Fruit fly (Drosophila melanogaster) whole organism, embryonic: ENCODE measurements around the gene CG2247.

Experiments used
- B-H2 ChIP-seq: fragments of 200-800 bp; sonication (Bioruptor generic); optimal IDR thresholded peaks from 2 replicates; lab custom pipeline; 2018; ENCODE audit warnings: missing biosample characterization, mild to moderate bottlenecking, missing genetic modification characterization
- CG10366 ChIP-seq: fragments of 200-800 bp; sonication (Bioruptor generic); IDR thresholded peaks from 2 replicates; pipeline ENCODE4 v1.3.6; 2022; ENCODE audit warnings: missing biosample characterization, missing genetic modification characterization
- CG11456 ChIP-seq: fragments of 200-800 bp; sonication (Bioruptor generic); IDR thresholded peaks from 3 replicates; pipeline ENCODE4 v1.3.6; 2022; ENCODE audit warnings: missing biosample characterization, missing genetic modification characterization
- CG12744 ChIP-seq: fragments of 200-800 bp; sonication (Bioruptor generic); optimal IDR thresholded peaks from 2 replicates; lab custom pipeline; 2016; ENCODE audit warnings: missing biosample characterization, missing genetic modification characterization
- CG15696 ChIP-seq: fragments of 200-800 bp; sonication (Bioruptor generic); optimal IDR thresholded peaks from 2 replicates; lab custom pipeline; 2019; ENCODE audit warnings: missing biosample characterization, mild to moderate bottlenecking, missing genetic modification characterization, moderate library complexity
- CG1603 ChIP-seq: fragments of 200-800 bp; sonication (Bioruptor generic); optimal IDR thresholded peaks from 2 replicates; lab custom pipeline; 2019; ENCODE audit warnings: missing biosample characterization, mild to moderate bottlenecking, missing genetic modification characterization, moderate library complexity
- CG17359 ChIP-seq: fragments of 200-800 bp; sonication (Bioruptor generic); optimal IDR thresholded peaks from 3 replicates; lab custom pipeline; 2018; ENCODE audit warnings: missing biosample characterization, mild to moderate bottlenecking, missing genetic modification characterization, moderate library complexity
- CG17385 ChIP-seq: fragments of 200-800 bp; sonication (Bioruptor generic); optimal IDR thresholded peaks from 3 replicates; lab custom pipeline; 2018; ENCODE audit warnings: missing biosample characterization, mild to moderate bottlenecking, missing genetic modification characterization
- CG17829 ChIP-seq: fragments of 200-800 bp; optimal IDR thresholded peaks from 2 replicates; lab custom pipeline; 2019; ENCODE audit warnings: missing biosample characterization, mild to moderate bottlenecking, missing genetic modification characterization, moderate library complexity
- CG2712 ChIP-seq: fragments of 200-800 bp; optimal IDR thresholded peaks from 3 replicates; lab custom pipeline; 2019; ENCODE audit warnings: missing biosample characterization, mild to moderate bottlenecking, missing genetic modification characterization, moderate library complexity
- CG30431 ChIP-seq: fragments of 200-800 bp; sonication (Bioruptor generic); optimal IDR thresholded peaks from 2 replicates; lab custom pipeline; 2017; ENCODE audit warnings: missing biosample characterization, missing genetic modification characterization
- CG3407 ChIP-seq: fragments of 200-800 bp; sonication (Bioruptor generic); optimal IDR thresholded peaks from 2 replicates; lab custom pipeline; 2018; ENCODE audit warnings: missing biosample characterization, mild to moderate bottlenecking, missing genetic modification characterization
- CG5953 ChIP-seq: fragments of 200-800 bp; sonication (Bioruptor generic); IDR thresholded peaks from 2 replicates; pipeline ENCODE4 v1.3.6; 2022; ENCODE audit warnings: missing biosample characterization, missing genetic modification characterization
- CG6654 ChIP-seq: fragments of 200-800 bp; sonication (Bioruptor generic); optimal IDR thresholded peaks from 2 replicates; lab custom pipeline; 2017; ENCODE audit warnings: missing biosample characterization, mild to moderate bottlenecking, missing genetic modification characterization
- CG7839 ChIP-seq: fragments of 200-800 bp; sonication (Bioruptor generic); optimal IDR thresholded peaks from 3 replicates; lab custom pipeline; 2018; ENCODE audit warnings: missing biosample characterization, mild to moderate bottlenecking, missing genetic modification characterization, moderate library complexity
- CG9215 ChIP-seq: fragments of 200-800 bp; sonication (Bioruptor generic); IDR thresholded peaks from 2 replicates; pipeline ENCODE4 v1.3.6; 2022; ENCODE audit warnings: missing biosample characterization, missing genetic modification characterization
- CG9876 ChIP-seq: fragments of 200-800 bp; sonication (Bioruptor generic); optimal IDR thresholded peaks from 2 replicates; lab custom pipeline; 2016; ENCODE audit warnings: missing biosample characterization, missing genetic modification characterization
- CG9932 ChIP-seq: fragments of 200-800 bp; sonication (Bioruptor generic); IDR thresholded peaks from 2 replicates; pipeline ENCODE4 v1.3.6; 2022; ENCODE audit warnings: missing biosample characterization, missing genetic modification characterization
- CkIIα-i1 ChIP-seq: fragments of 200-800 bp; sonication (Bioruptor generic); IDR thresholded peaks from 2 replicates; pipeline ENCODE4 v1.3.6; 2022; ENCODE audit warnings: missing biosample characterization, missing genetic modification characterization
- D ChIP-seq, 2 experiments: fragments of 200-800 bp in 1 of 2; fragments of >200 bp in 1 of 2; sonication (Bioruptor generic) in 1 of 2; optimal IDR thresholded peaks; 2 replicates in 1 of 2; 3 replicates in 1 of 2; lab custom pipeline; 2017; ENCODE audit warnings: mild to moderate bottlenecking in 1 of 2, missing biosample characterization in 1 of 2, missing genetic modification characterization in 1 of 2, missing genetic modification reagents in 1 of 2
- Dek ChIP-seq: fragments of 200-800 bp; sonication (Bioruptor generic); optimal IDR thresholded peaks from 3 replicates; lab custom pipeline; 2019; ENCODE audit warnings: missing biosample characterization, mild to moderate bottlenecking, missing genetic modification characterization, moderate library complexity
- Dref ChIP-seq: fragments of 200-800 bp; sonication (Bioruptor generic); IDR thresholded peaks from 2 replicates; pipeline ENCODE4 v1.3.6; 2022; ENCODE audit warnings: missing biosample characterization, missing genetic modification characterization
- Hmx ChIP-seq: fragments of 200-800 bp; sonication (Bioruptor generic); optimal IDR thresholded peaks from 2 replicates; lab custom pipeline; 2016; ENCODE audit warnings: missing biosample characterization, missing genetic modification characterization
- NC2α ChIP-seq: fragments of 200-800 bp; sonication (Bioruptor generic); optimal IDR thresholded peaks from 2 replicates; lab custom pipeline; 2016; ENCODE audit warnings: missing biosample characterization, missing genetic modification characterization
- NfI ChIP-seq: fragments of 200-800 bp; sonication (Bioruptor generic); optimal IDR thresholded peaks from 3 replicates; lab custom pipeline; 2018; ENCODE audit warnings: missing biosample characterization, mild to moderate bottlenecking, missing genetic modification characterization, moderate library complexity
- Scr ChIP-seq: fragments of 200-800 bp; sonication (Bioruptor generic); IDR thresholded peaks from 2 replicates; pipeline ENCODE4 v1.3.6; 2022; ENCODE audit warnings: missing biosample characterization, missing genetic modification characterization; ENCODE audit not compliant: partially characterized antibody
- Sry-β ChIP-seq: fragments of 200-800 bp; sonication (Bioruptor generic); optimal IDR thresholded peaks from 2 replicates; lab custom pipeline; 2018; ENCODE audit warnings: missing biosample characterization, mild to moderate bottlenecking, missing genetic modification characterization, moderate library complexity
- Trl ChIP-seq, 3 experiments: fragments of >200 bp in 2 of 3; fragments of 200-800 bp in 1 of 3; sonication (Bioruptor generic) in 1 of 3; optimal IDR thresholded peaks; 2 replicates in 1 of 3; 3 replicates in 2 of 3; lab custom pipeline; 2016 to 2017; ENCODE audit warnings: missing biosample characterization in 1 of 3, missing genetic modification characterization in 1 of 3
- al ChIP-seq: fragments of 200-800 bp; sonication (Bioruptor generic); IDR thresholded peaks from 2 replicates; pipeline ENCODE4 v1.3.6; 2022; ENCODE audit warnings: missing biosample characterization, missing genetic modification characterization
- amos ChIP-seq: fragments of 200-800 bp; sonication (Bioruptor generic); IDR thresholded peaks from 2 replicates; pipeline ENCODE4 v1.3.6; 2022; ENCODE audit warnings: missing biosample characterization, missing genetic modification characterization; ENCODE audit not compliant: partially characterized antibody
- cg ChIP-seq: fragments of 200-800 bp; sonication (Bioruptor generic); optimal IDR thresholded peaks from 3 replicates; lab custom pipeline; 2019; ENCODE audit warnings: missing biosample characterization, mild to moderate bottlenecking, missing genetic modification characterization, moderate library complexity
- dmrt99B ChIP-seq: fragments of 200-800 bp; sonication (Bioruptor generic); optimal IDR thresholded peaks from 2 replicates; lab custom pipeline; 2018; ENCODE audit warnings: missing biosample characterization, mild to moderate bottlenecking, missing genetic modification characterization, moderate library complexity
- dpn ChIP-seq, 2 experiments: fragments of 200-800 bp; sonication (Bioruptor generic); optimal IDR thresholded peaks; 3 replicates each; lab custom pipeline; 2016; ENCODE audit warnings: missing biosample characterization in 2 of 2, missing genetic modification characterization in 2 of 2
- en ChIP-seq: fragments of 200-800 bp; sonication (Bioruptor generic); optimal IDR thresholded peaks from 2 replicates; lab custom pipeline; 2016; ENCODE audit warnings: missing biosample characterization, missing genetic modification characterization
- ftz-f1 ChIP-seq: fragments of 200-800 bp; sonication (Bioruptor generic); optimal IDR thresholded peaks from 2 replicates; lab custom pipeline; 2016; ENCODE audit warnings: missing biosample characterization, missing genetic modification characterization
- fu2 ChIP-seq: fragments of 200-800 bp; sonication (Bioruptor generic); optimal IDR thresholded peaks from 2 replicates; lab custom pipeline; 2016; ENCODE audit warnings: missing biosample characterization, missing genetic modification characterization
- gt ChIP-seq: fragments of 200-800 bp; sonication (Bioruptor generic); IDR thresholded peaks from 2 replicates; pipeline ENCODE4 v1.3.6; 2022; ENCODE audit warnings: missing biosample characterization, missing genetic modification characterization
- ham ChIP-seq: fragments of 200-800 bp; sonication (Bioruptor generic); IDR thresholded peaks from 2 replicates; pipeline ENCODE4 v1.3.6; 2022; ENCODE audit warnings: missing biosample characterization, missing genetic modification characterization
- jigr1 ChIP-seq: fragments of 200-800 bp; sonication (Bioruptor generic); IDR thresholded peaks from 3 replicates; pipeline ENCODE4 v1.3.6; 2022; ENCODE audit warnings: missing biosample characterization, missing genetic modification characterization
- jing ChIP-seq: fragments of 200-800 bp; sonication (Bioruptor generic); optimal IDR thresholded peaks from 2 replicates; lab custom pipeline; 2018; ENCODE audit warnings: missing biosample characterization, mild to moderate bottlenecking, missing genetic modification characterization
- nerfin-2 ChIP-seq: fragments of 200-800 bp; sonication (Bioruptor generic); IDR thresholded peaks from 2 replicates; pipeline ENCODE4 v1.3.6; 2022; ENCODE audit warnings: missing biosample characterization, missing genetic modification characterization; ENCODE audit not compliant: partially characterized antibody
- p53 ChIP-seq: fragments of 200-800 bp; sonication (Bioruptor generic); optimal IDR thresholded peaks from 2 replicates; lab custom pipeline; 2016; ENCODE audit warnings: missing biosample characterization, missing genetic modification characterization
- peb ChIP-seq: fragments of 200-800 bp; sonication (Bioruptor generic); IDR thresholded peaks from 2 replicates; pipeline ENCODE4 v1.3.6; 2022; ENCODE audit warnings: missing biosample characterization, missing genetic modification characterization
- pfk ChIP-seq: fragments of 200-800 bp; sonication (Bioruptor generic); optimal IDR thresholded peaks from 2 replicates; lab custom pipeline; 2018; ENCODE audit warnings: missing biosample characterization, mild to moderate bottlenecking, missing genetic modification characterization, moderate library complexity
- ro ChIP-seq: fragments of 200-800 bp; sonication (Bioruptor generic); IDR thresholded peaks from 2 replicates; pipeline ENCODE4 v1.3.6; 2022; ENCODE audit warnings: missing biosample characterization, missing genetic modification characterization
- scrt ChIP-seq: fragments of 200-800 bp; sonication (Bioruptor generic); optimal IDR thresholded peaks from 2 replicates; lab custom pipeline; 2018; ENCODE audit warnings: missing biosample characterization, mild to moderate bottlenecking, missing genetic modification characterization, moderate library complexity
- sens ChIP-seq: fragments of 200-800 bp; sonication (Bioruptor generic); peaks from one replicate; lab custom pipeline; 2016; ENCODE audit warnings: missing biosample characterization, missing genetic modification characterization
- sens-2 ChIP-seq: fragments of 200-800 bp; sonication (Bioruptor generic); IDR thresholded peaks from 2 replicates; pipeline ENCODE4 v1.3.6; 2022; ENCODE audit warnings: missing biosample characterization, missing genetic modification characterization
- slp2 ChIP-seq: fragments of 200-800 bp; sonication (Bioruptor generic); optimal IDR thresholded peaks from 2 replicates; lab custom pipeline; 2016; ENCODE audit warnings: missing biosample characterization, missing genetic modification characterization
- tgo ChIP-seq: fragments of 200-800 bp; sonication (Bioruptor generic); IDR thresholded peaks from 3 replicates; pipeline ENCODE4 v1.3.6; 2022; ENCODE audit warnings: missing biosample characterization, missing genetic modification characterization
- zfh1 ChIP-seq: fragments of 200-800 bp; sonication (Bioruptor generic); IDR thresholded peaks from 3 replicates; pipeline ENCODE4 v1.3.6; 2022; ENCODE audit warnings: missing biosample characterization, missing genetic modification characterization

CG2247 gene

dm6 chrX:11660476-11660875 is 49.0 kb upstream of the CG2247 start (continued):
- TF ChIP-seq D (optimal IDR thresholded peaks at IDR 0.05; lab: Kevin White, UChicago): no peak
- TF ChIP-seq D (GFP tag; optimal IDR thresholded peaks at IDR 0.05; lab: Kevin White, UChicago): peak; percentile 42
- no peak for TF ChIP-seq Dref
- TF ChIP-seq CG30431 (GFP tag; lab: Kevin White, UChicago): no peak
- TF ChIP-seq CG17359 (tag; lab: Kevin White, UChicago): peak; percentile 69
- no peak for TF ChIP-seq ro (GFP tag; lab: Robert Waterston, UW)
- peak; percentile 72 for TF ChIP-seq dmrt99B
- TF ChIP-seq scrt (GFP tag; lab: Kevin White, UChicago): peak; percentile 10
- no peak for TF ChIP-seq gt (GFP tag; lab: Robert Waterston, UW)
- TF ChIP-seq CG10366 (GFP tag; lab: Robert Waterston, UW): no peak
- no peak for TF ChIP-seq sens-2 (GFP tag; lab: Robert Waterston, UW)
- TF ChIP-seq CG17385 (GFP tag; lab: Kevin White, UChicago): peak; percentile 27
- TF ChIP-seq nerfin-2 (GFP tag; lab: Robert Waterston, UW): no peak
- peak; percentile 53; the same call in 1 of the 3 replicates for TF ChIP-seq zfh1
- no peak for TF ChIP-seq en (GFP tag; lab: Kevin White, UChicago)
- TF ChIP-seq CG6654 (GFP tag; lab: Kevin White, UChicago): no peak
- no peak for TF ChIP-seq cg (GFP tag; lab: Kevin White, UChicago)
- TF ChIP-seq CG5953 (GFP tag; lab: Robert Waterston, UW): peak; percentile 72; the same call in 1 of the 2 replicates
- no peak for TF ChIP-seq NfI (GFP tag; lab: Kevin White, UChicago)
- no peak for TF ChIP-seq peb (GFP tag; lab: Robert Waterston, UW)
- peak in 1 of 2 experiments; percentile 12 for TF ChIP-seq dpn (GFP tag; optimal IDR thresholded peaks at IDR 0.05; lab: Kevin White, UChicago)
- no peak for TF ChIP-seq fu2 (GFP tag; lab: Kevin White, UChicago)
- TF ChIP-seq al (GFP tag; lab: Robert Waterston, UW): no peak
- no peak for TF ChIP-seq Scr (GFP tag; lab: Robert Waterston, UW)
- no peak for TF ChIP-seq CG11456 (GFP tag; lab: Robert Waterston, UW)
- TF ChIP-seq B-H2: no peak
- TF ChIP-seq ham (GFP tag; lab: Robert Waterston, UW): no peak
- TF ChIP-seq p53 (GFP tag; lab: Kevin White, UChicago): peak; percentile 13
- no peak for TF ChIP-seq CG9215
- no peak for TF ChIP-seq jigr1 (GFP tag; lab: Robert Waterston, UW)
- no peak for TF ChIP-seq CG15696 (tag; lab: Kevin White, UChicago)
- TF ChIP-seq CG3407: peak; percentile 61
- TF ChIP-seq jing: no peak
- peak; percentile 64 for TF ChIP-seq CG1603 (tag; lab: Kevin White, UChicago)
- no peak for TF ChIP-seq Hmx (GFP tag; lab: Kevin White, UChicago)
- peak; percentile 55 for TF ChIP-seq sens
- no peak for TF ChIP-seq ftz-f1 (GFP tag; lab: Kevin White, UChicago)
- no peak for TF ChIP-seq CG17829
- TF ChIP-seq CG9876 (GFP tag; lab: Kevin White, UChicago): no peak
- TF ChIP-seq CkIIα-i1 (GFP tag; lab: Robert Waterston, UW): no peak
- no peak for TF ChIP-seq CG12744 (GFP tag; lab: Kevin White, UChicago)
- TF ChIP-seq NC2α (GFP tag; lab: Kevin White, UChicago): no peak
- TF ChIP-seq amos (GFP tag; lab: Robert Waterston, UW): no peak
- TF ChIP-seq tgo (GFP tag; lab: Robert Waterston, UW): no peak
- no peak for TF ChIP-seq CG9932
- peak; percentile 11 for TF ChIP-seq Sry-β (GFP tag; lab: Kevin White, UChicago)
- TF ChIP-seq Trl (optimal IDR thresholded peaks at IDR 0.05; lab: Kevin White, UChicago): no peak
- TF ChIP-seq Trl (GFP tag; optimal IDR thresholded peaks at IDR 0.05; lab: Kevin White, UChicago): peak; percentile 63
- TF ChIP-seq CG2712 (tag; lab: Kevin White, UChicago): peak; percentile 33
- no peak for TF ChIP-seq pfk (GFP tag; lab: Kevin White, UChicago)
- peak; percentile 18 for TF ChIP-seq CG7839 (tag; lab: Kevin White, UChicago)
- TF ChIP-seq Dek: no peak
- TF ChIP-seq slp2 (GFP tag; lab: Kevin White, UChicago): no peak
